Fruit fly (Drosophila melanogaster) whole organism, embryonic: ENCODE measurements around the gene SrpRbeta.

Experiments used
- Adf1 ChIP-seq: fragments of 200-800 bp; sonication (Bioruptor generic); IDR thresholded peaks from 2 replicates; pipeline ENCODE4 v1.3.6; 2022; ENCODE audit warnings: missing biosample characterization, missing genetic modification characterization
- Bgb ChIP-seq: fragments of 200-800 bp; sonication (Bioruptor generic); IDR thresholded peaks from 2 replicates; pipeline ENCODE4 v1.3.6; 2022; ENCODE audit warnings: missing biosample characterization, missing genetic modification characterization; ENCODE audit not compliant: partially characterized antibody
- CG10321 ChIP-seq: fragments of 200-800 bp; sonication (Bioruptor generic); IDR thresholded peaks from 2 replicates; pipeline ENCODE4 v1.3.6; 2022; ENCODE audit warnings: missing biosample characterization, missing genetic modification characterization
- CG10543 ChIP-seq: fragments of 200-800 bp; sonication (Bioruptor generic); optimal IDR thresholded peaks from 3 replicates; lab custom pipeline; 2017; ENCODE audit warnings: missing biosample characterization, mild to moderate bottlenecking, missing genetic modification characterization, moderate library complexity
- CG11093 ChIP-seq: fragments of 200-800 bp; sonication (Bioruptor generic); IDR thresholded peaks from 3 replicates; pipeline ENCODE4 v1.3.6; 2022; ENCODE audit warnings: missing biosample characterization, missing genetic modification characterization
- CG11723 ChIP-seq: fragments of 200-800 bp; sonication (Bioruptor generic); optimal IDR thresholded peaks from 2 replicates; lab custom pipeline; 2017; ENCODE audit warnings: missing biosample characterization, mild to moderate bottlenecking, missing genetic modification characterization
- CG1233 ChIP-seq: fragments of 200-800 bp; sonication (Bioruptor generic); optimal IDR thresholded peaks from 4 replicates; lab custom pipeline; 2018; ENCODE audit warnings: missing biosample characterization, mild to moderate bottlenecking, missing genetic modification characterization
- CG13894 ChIP-seq: fragments of 200-800 bp; sonication (Bioruptor generic); optimal IDR thresholded peaks from 3 replicates; lab custom pipeline; 2018; ENCODE audit warnings: missing biosample characterization, mild to moderate bottlenecking, missing genetic modification characterization, moderate library complexity
- CG14441 ChIP-seq: fragments of 200-800 bp; sonication (Bioruptor generic); IDR thresholded peaks from 2 replicates; pipeline ENCODE4 v1.3.6; 2022; ENCODE audit warnings: missing biosample characterization, missing genetic modification characterization
- CG15269 ChIP-seq: fragments of 200-800 bp; sonication (Bioruptor generic); optimal IDR thresholded peaks from 2 replicates; lab custom pipeline; 2018; ENCODE audit warnings: missing biosample characterization, mild to moderate bottlenecking, missing genetic modification characterization, moderate library complexity
- CG2678 ChIP-seq: fragments of 200-800 bp; sonication (Bioruptor generic); optimal IDR thresholded peaks from 3 replicates; lab custom pipeline; 2019; ENCODE audit warnings: missing biosample characterization, mild to moderate bottlenecking, missing genetic modification characterization, moderate library complexity
- CG34376 ChIP-seq: fragments of 200-800 bp; sonication (Bioruptor generic); optimal IDR thresholded peaks from 2 replicates; lab custom pipeline; 2018; ENCODE audit warnings: missing biosample characterization, mild to moderate bottlenecking, missing genetic modification characterization
- CG5953 ChIP-seq: fragments of 200-800 bp; sonication (Bioruptor generic); IDR thresholded peaks from 2 replicates; pipeline ENCODE4 v1.3.6; 2022; ENCODE audit warnings: missing biosample characterization, missing genetic modification characterization
- CG8290 ChIP-seq, 3 experiments: fragments of 200-800 bp; sonication (Bioruptor generic); optimal IDR thresholded peaks; 2 replicates each; lab custom pipeline; 2016 to 2019; ENCODE audit warnings: missing biosample characterization in 3 of 3, missing genetic modification characterization in 3 of 3, mild to moderate bottlenecking in 2 of 3, moderate library complexity in 1 of 3
- CG8478 ChIP-seq: fragments of >200 bp; optimal IDR thresholded peaks from 2 replicates; lab custom pipeline; 2018
- Deaf1 ChIP-seq: fragments of 200-800 bp; optimal IDR thresholded peaks from 3 replicates; lab custom pipeline; 2019; ENCODE audit warnings: missing biosample characterization, mild to moderate bottlenecking, missing genetic modification characterization, moderate library complexity
- Drgx ChIP-seq: fragments of 200-800 bp; sonication (Bioruptor generic); IDR thresholded peaks from 2 replicates; pipeline ENCODE4 v1.3.6; 2022; ENCODE audit warnings: missing biosample characterization, missing genetic modification characterization
- Eip74EF ChIP-seq, 2 experiments: fragments of 200-800 bp in 1 of 2; fragments of >200 bp in 1 of 2; sonication (Bioruptor generic) in 1 of 2; optimal IDR thresholded peaks; 2 replicates each; lab custom pipeline; 2017 to 2019; ENCODE audit warnings: missing biosample characterization in 2 of 2, missing genetic modification characterization in 2 of 2, mild to moderate bottlenecking in 1 of 2, moderate library complexity in 1 of 2
- HmgD ChIP-seq: fragments of 200-800 bp; sonication (Bioruptor generic); optimal IDR thresholded peaks from 3 replicates; lab custom pipeline; 2016; ENCODE audit warnings: missing biosample characterization, missing genetic modification characterization
- HmgZ ChIP-seq: fragments of 200-800 bp; sonication (Bioruptor generic); optimal IDR thresholded peaks from 2 replicates; lab custom pipeline; 2018; ENCODE audit warnings: missing biosample characterization, mild to moderate bottlenecking, missing genetic modification characterization
- Hmr ChIP-seq: fragments of 200-800 bp; sonication (Bioruptor generic); optimal IDR thresholded peaks from 3 replicates; lab custom pipeline; 2017; ENCODE audit warnings: mild to moderate bottlenecking, missing biosample characterization, missing genetic modification reagents, missing genetic modification characterization
- Hr39 ChIP-seq: fragments of >200 bp; optimal IDR thresholded peaks from 2 replicates; lab custom pipeline; 2017
- Hr78 ChIP-seq, 2 experiments: fragments of 200-800 bp in 1 of 2; fragments of >200 bp in 1 of 2; sonication (Bioruptor generic) in 1 of 2; optimal IDR thresholded peaks; 2 replicates each; lab custom pipeline; 2017 to 2019; ENCODE audit warnings: missing biosample characterization in 2 of 2, missing genetic modification characterization in 2 of 2, mild to moderate bottlenecking in 1 of 2, moderate library complexity in 1 of 2
- Med ChIP-seq: fragments of 200-800 bp; sonication (Bioruptor generic); peaks from one replicate; lab custom pipeline; 2016; ENCODE audit warnings: missing biosample characterization, missing genetic modification characterization, mild to moderate bottlenecking, inconsistent platforms, moderate library complexity
- NC2α ChIP-seq: fragments of 200-800 bp; sonication (Bioruptor generic); optimal IDR thresholded peaks from 2 replicates; lab custom pipeline; 2016; ENCODE audit warnings: missing biosample characterization, missing genetic modification characterization
- NFAT ChIP-seq: fragments of 200-800 bp; sonication (Bioruptor generic); IDR thresholded peaks from 2 replicates; pipeline ENCODE4 v1.3.6; 2022; ENCODE audit warnings: missing biosample characterization, missing genetic modification characterization
- Vsx1 ChIP-seq: fragments of 200-800 bp; sonication (Bioruptor generic); optimal IDR thresholded peaks from 2 replicates; lab custom pipeline; 2017; ENCODE audit warnings: missing biosample characterization, mild to moderate bottlenecking, missing genetic modification characterization, missing genetic modification reagents
- br ChIP-seq: fragments of >200 bp; optimal IDR thresholded peaks from 2 replicates; lab custom pipeline; 2017
- cad ChIP-seq: fragments of >200 bp; optimal IDR thresholded peaks from 2 replicates; lab custom pipeline; 2017; ENCODE audit warnings: missing biosample characterization, missing genetic modification characterization
- cg ChIP-seq: fragments of 200-800 bp; sonication (Bioruptor generic); optimal IDR thresholded peaks from 3 replicates; lab custom pipeline; 2019; ENCODE audit warnings: missing biosample characterization, mild to moderate bottlenecking, missing genetic modification characterization, moderate library complexity
- chinmo ChIP-seq: fragments of 200-800 bp; sonication (Bioruptor generic); IDR thresholded peaks from 4 replicates; pipeline ENCODE4 v1.3.6; 2022; ENCODE audit warnings: missing biosample characterization, missing genetic modification characterization; ENCODE audit not compliant: partially characterized antibody
- chm ChIP-seq: fragments of 200-800 bp; sonication (Bioruptor generic); IDR thresholded peaks from 2 replicates; pipeline ENCODE4 v1.3.6; 2022; ENCODE audit warnings: missing biosample characterization, missing genetic modification characterization
- cwo ChIP-seq: fragments of 200-800 bp; sonication (Bioruptor generic); optimal IDR thresholded peaks from 3 replicates; lab custom pipeline; 2017; ENCODE audit warnings: missing biosample characterization, missing genetic modification characterization, mild to moderate bottlenecking, moderate library complexity, missing genetic modification reagents
- dpn ChIP-seq, 2 experiments: fragments of 200-800 bp; sonication (Bioruptor generic); optimal IDR thresholded peaks; 3 replicates each; lab custom pipeline; 2016; ENCODE audit warnings: missing biosample characterization in 2 of 2, missing genetic modification characterization in 2 of 2
- exex ChIP-seq: fragments of 200-800 bp; sonication (Bioruptor generic); optimal IDR thresholded peaks from 4 replicates; lab custom pipeline; 2018; ENCODE audit warnings: missing biosample characterization, mild to moderate bottlenecking, missing genetic modification characterization, moderate library complexity
- ftz-f1 ChIP-seq: fragments of 200-800 bp; sonication (Bioruptor generic); optimal IDR thresholded peaks from 2 replicates; lab custom pipeline; 2016; ENCODE audit warnings: missing biosample characterization, missing genetic modification characterization
- ham ChIP-seq: fragments of 200-800 bp; sonication (Bioruptor generic); IDR thresholded peaks from 2 replicates; pipeline ENCODE4 v1.3.6; 2022; ENCODE audit warnings: missing biosample characterization, missing genetic modification characterization
- kay ChIP-seq: fragments of 200-800 bp; sonication (Bioruptor generic); optimal IDR thresholded peaks from 2 replicates; lab custom pipeline; 2016; ENCODE audit warnings: missing biosample characterization, missing genetic modification characterization
- lab ChIP-seq: fragments of 200-800 bp; sonication (Bioruptor generic); optimal IDR thresholded peaks from 3 replicates; lab custom pipeline; 2017; ENCODE audit warnings: missing biosample characterization, missing genetic modification characterization, mild to moderate bottlenecking, moderate library complexity, missing genetic modification reagents
- mirr ChIP-seq: fragments of 200-800 bp; sonication (Bioruptor generic); optimal IDR thresholded peaks from 3 replicates; lab custom pipeline; 2018; ENCODE audit warnings: missing biosample characterization, mild to moderate bottlenecking, missing genetic modification characterization
- odd ChIP-seq: fragments of 200-800 bp; sonication (Bioruptor generic); optimal IDR thresholded peaks from 2 replicates; lab custom pipeline; 2017; ENCODE audit warnings: missing biosample characterization, mild to moderate bottlenecking, missing genetic modification characterization
- onecut ChIP-seq: fragments of 200-800 bp; sonication (Bioruptor generic); IDR thresholded peaks from 2 replicates; pipeline ENCODE4 v1.3.6; 2022; ENCODE audit warnings: missing biosample characterization, missing genetic modification characterization
- sd ChIP-seq: fragments of 200-800 bp; sonication (Bioruptor generic); optimal IDR thresholded peaks from 3 replicates; lab custom pipeline; 2018; ENCODE audit warnings: missing biosample characterization, mild to moderate bottlenecking, missing genetic modification characterization, moderate library complexity
- sug ChIP-seq: fragments of 200-800 bp; optimal IDR thresholded peaks from 2 replicates; lab custom pipeline; 2019; ENCODE audit warnings: missing biosample characterization, mild to moderate bottlenecking, missing genetic modification characterization, moderate library complexity
- tll ChIP-seq, 2 experiments: fragments of 200-800 bp in 1 of 2; fragments of >200 bp in 1 of 2; sonication (Bioruptor generic) in 1 of 2; optimal IDR thresholded peaks; 2 replicates each; lab custom pipeline; 2017 to 2019; ENCODE audit warnings: missing biosample characterization in 2 of 2, missing genetic modification characterization in 2 of 2, mild to moderate bottlenecking in 1 of 2, moderate library complexity in 1 of 2
- yki ChIP-seq: fragments of >200 bp; optimal IDR thresholded peaks from 3 replicates; lab custom pipeline; 2018
- zfh2 ChIP-seq: fragments of 200-800 bp; sonication (Bioruptor generic); optimal IDR thresholded peaks from 2 replicates; lab custom pipeline; 2016; ENCODE audit warnings: missing biosample characterization, missing genetic modification characterization

Gene SrpRbeta

DNA sequence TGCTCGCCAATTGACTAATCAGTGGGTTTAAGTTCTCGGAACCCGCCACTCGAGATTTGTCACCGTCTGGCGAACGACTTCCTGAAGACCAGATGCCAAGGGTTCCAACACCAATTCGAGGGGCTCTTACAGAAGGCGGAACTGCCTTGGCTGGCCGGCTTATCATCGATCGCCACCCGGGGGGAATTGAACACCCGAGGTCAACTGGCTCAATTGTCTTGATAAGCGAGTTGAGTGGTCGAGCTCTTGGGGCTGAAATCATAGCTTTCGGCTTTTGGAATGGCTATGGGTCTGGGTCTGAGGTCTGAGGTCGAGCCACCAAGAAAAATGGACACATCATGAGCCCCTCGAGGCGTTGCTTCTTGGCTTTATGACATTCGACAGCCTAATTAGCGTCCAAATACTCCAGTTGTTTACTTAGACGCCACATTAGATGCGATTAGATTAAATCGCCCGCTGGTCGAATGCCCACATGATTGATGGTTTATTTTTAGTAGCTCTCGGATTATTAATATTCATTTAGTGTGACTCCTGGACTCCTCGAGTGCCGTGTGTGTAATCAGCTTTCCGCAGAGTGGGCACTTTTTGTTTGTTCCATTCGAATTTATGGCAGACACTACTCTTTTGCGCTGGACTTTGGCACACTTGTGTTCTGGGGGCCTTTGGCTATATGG lies 21.4 kb downstream of the SrpRbeta start (continued):
- peak; percentile 74; the same call in 1 of the 4 replicates for TF ChIP-seq chinmo (GFP tag; lab: Robert Waterston, UW)
- TF ChIP-seq CG2678, result peak; percentile 4
- TF ChIP-seq CG8290 (GFP tag; optimal IDR thresholded peaks at IDR 0.05; lab: Kevin White, UChicago), result no peak
- TF ChIP-seq CG8290 (tag; optimal IDR thresholded peaks at IDR 0.05; lab: Kevin White, UChicago), result peak in 1 of 2 experiments; percentile 20
- no peak for TF ChIP-seq NFAT (GFP tag; lab: Robert Waterston, UW)
- TF ChIP-seq Hr78 (GFP tag; optimal IDR thresholded peaks at IDR 0.05; lab: Kevin White, UChicago), result peak in 1 of 2 experiments; percentile 96
- peak; percentile 76 for TF ChIP-seq CG10543 (GFP tag; lab: Kevin White, UChicago)
- peak in 1 of 2 experiments; percentile 89 for TF ChIP-seq Eip74EF (GFP tag; optimal IDR thresholded peaks at IDR 0.05; lab: Kevin White, UChicago)
- TF ChIP-seq Med (GFP tag; lab: Kevin White, UChicago), result peak; percentile 66
- TF ChIP-seq CG34376 (GFP tag; lab: Kevin White, UChicago), result peak; percentile 85
- peak; percentile 36 for TF ChIP-seq odd
- TF ChIP-seq Vsx1, result peak; percentile 97
- peak; percentile 94 for TF ChIP-seq ftz-f1
- peak; percentile 99 for TF ChIP-seq sug (tag; lab: Kevin White, UChicago)
- TF ChIP-seq ham, result 0 out of 2 replicates have a peak, but pooled peaks have one; percentile 32
- peak; percentile 25 for TF ChIP-seq HmgZ (tag; lab: Kevin White, UChicago)
- TF ChIP-seq cad (GFP tag; lab: Kevin White, UChicago), result no peak
- TF ChIP-seq cg, result no peak
- peak; percentile 80 for TF ChIP-seq lab
- peak; percentile 20; the same call in 1 of the 2 replicates for TF ChIP-seq CG14441 (GFP tag; lab: Robert Waterston, UW)
- TF ChIP-seq CG11093, result no peak
- TF ChIP-seq sd, result peak; percentile 68
- peak; percentile 99 for TF ChIP-seq exex (tag; lab: Kevin White, UChicago)
- no peak for TF ChIP-seq CG8478 (lab: Kevin White, UChicago)
- peak; percentile 88 for TF ChIP-seq cwo (GFP tag; lab: Kevin White, UChicago)
- TF ChIP-seq NC2α (GFP tag; lab: Kevin White, UChicago), result no peak
- TF ChIP-seq, all 482 proteins: peak for 35

DNA sequence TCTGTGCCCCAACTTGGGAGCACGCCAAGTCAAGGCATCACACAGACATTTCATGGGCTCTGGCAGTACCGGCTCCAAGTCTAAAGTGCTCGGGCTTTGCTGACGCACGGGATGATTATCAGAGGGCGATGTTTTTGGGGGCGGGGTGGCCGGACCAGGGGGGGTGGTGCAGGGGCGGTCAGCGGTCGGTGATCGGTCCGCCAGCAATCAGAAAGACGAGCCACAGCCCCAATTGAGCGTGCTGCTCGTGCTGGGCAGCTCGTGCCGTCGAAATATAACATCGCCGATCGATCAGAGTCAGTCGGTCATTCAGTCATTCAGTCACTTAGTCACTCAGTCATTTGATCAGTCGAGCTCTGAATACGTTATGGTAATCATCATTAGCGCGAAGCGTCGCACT lies 22.2 kb downstream of the SrpRbeta start:
- TF ChIP-seq kay (GFP tag; lab: Kevin White, UChicago), result peak; percentile 81
- no peak for TF ChIP-seq tll (GFP tag; optimal IDR thresholded peaks at IDR 0.05; lab: Kevin White, UChicago)
- peak; percentile 15 for TF ChIP-seq Hr39 (lab: Kevin White, UChicago)
- TF ChIP-seq CG10321, result 0 out of 2 replicates have a peak, but pooled peaks have one; percentile 5
- TF ChIP-seq mirr (GFP tag; lab: Kevin White, UChicago), result peak; percentile 73
- peak; percentile 31; the same call in 1 of the 2 replicates for TF ChIP-seq Bgb (GFP tag; lab: Robert Waterston, UW)
- TF ChIP-seq dpn (GFP tag; optimal IDR thresholded peaks at IDR 0.05; lab: Kevin White, UChicago), result no peak
- no peak for TF ChIP-seq br (lab: Kevin White, UChicago)
- peak; percentile 89 for TF ChIP-seq lab
- TF ChIP-seq CG14441 (GFP tag; lab: Robert Waterston, UW), result peak; percentile 42; the same call in 1 of the 2 replicates
- TF ChIP-seq chm, result peak; percentile 25; the same call in 1 of the 2 replicates
- no peak for TF ChIP-seq CG11723 (GFP tag; lab: Kevin White, UChicago)
- peak; percentile 39 for TF ChIP-seq Med (GFP tag; lab: Kevin White, UChicago)
- 0 out of 2 replicates have a peak, but pooled peaks have one; percentile 9 for TF ChIP-seq CG5953
- no peak for TF ChIP-seq zfh2 (GFP tag; lab: Kevin White, UChicago)
- peak; percentile 47 for TF ChIP-seq onecut (GFP tag; lab: Robert Waterston, UW)
- peak; percentile 89 for TF ChIP-seq Deaf1 (tag; lab: Kevin White, UChicago)
- TF ChIP-seq CG8290 (GFP tag; optimal IDR thresholded peaks at IDR 0.05; lab: Kevin White, UChicago), result no peak
- TF ChIP-seq CG8290 (tag; optimal IDR thresholded peaks at IDR 0.05; lab: Kevin White, UChicago), result peak in 1 of 2 experiments; percentile 60
- peak; percentile 10 for TF ChIP-seq sd
- peak in 1 of 2 experiments; percentile 10 for TF ChIP-seq Hr78 (GFP tag; optimal IDR thresholded peaks at IDR 0.05; lab: Kevin White, UChicago)
- no peak for TF ChIP-seq HmgD (GFP tag; lab: Kevin White, UChicago)
- peak; percentile 54 for TF ChIP-seq CG13894 (tag; lab: Kevin White, UChicago)
- TF ChIP-seq ham, result 0 out of 2 replicates have a peak, but pooled peaks have one; percentile 36
- peak; percentile 39 for TF ChIP-seq Drgx (GFP tag; lab: Robert Waterston, UW)
- no peak for TF ChIP-seq yki (lab: Kevin White, UChicago)
- peak; percentile 69 for TF ChIP-seq Adf1 (GFP tag; lab: Robert Waterston, UW)
- peak; percentile 45 for TF ChIP-seq CG15269 (tag; lab: Kevin White, UChicago)
- TF ChIP-seq Hmr (GFP tag; lab: Kevin White, UChicago), result peak; percentile 9
- peak; percentile 12 for TF ChIP-seq CG1233
